Fruit fly (Drosophila melanogaster): ENCODE data around the gene CG14448.

The CG14448 gene

dm6 chr3L:22742945-22743582 lies 45.2 kb upstream of the CG14448 start (continued):
- TF ChIP-seq Sox102F (GFP tag; optimal IDR thresholded peaks at IDR 0.05) (peak; percentile 4), H15 (GFP tag; IDR thresholded peaks at IDR 0.05) (0 out of 3 replicates have a peak, but pooled peaks have one; percentile 18), hkb (optimal IDR thresholded peaks at IDR 0.05) (no peak), hkb (GFP tag; IDR thresholded peaks at IDR 0.05) (0 out of 2 replicates have a peak, but pooled peaks have one; percentile 39), ems (GFP tag; optimal IDR thresholded peaks at IDR 0.05) (no peak), Sox100B (GFP tag; optimal IDR thresholded peaks at IDR 0.05) (peak; percentile 21), danr (GFP tag; IDR thresholded peaks at IDR 0.05) (no peak), CG10366 (GFP tag; IDR thresholded peaks at IDR 0.05) (peak; percentile 11; the same call in 1 of the 2 replicates), trem (tag; optimal IDR thresholded peaks at IDR 0.05) (peak; percentile 11), CG9437 (GFP tag; optimal IDR thresholded peaks at IDR 0.05) (peak; percentile 35), CG6765 (GFP tag; optimal IDR thresholded peaks at IDR 0.05) (no peak), dmrt99B (tag; optimal IDR thresholded peaks at IDR 0.05) (peak; percentile 15), CG2712 (tag; optimal IDR thresholded peaks at IDR 0.05) (peak; percentile 36), phol (tag; optimal IDR thresholded peaks at IDR 0.05) (peak; percentile 38), CG16779 (GFP tag; IDR thresholded peaks at IDR 0.05) (no peak), nom (GFP tag; optimal IDR thresholded peaks at IDR 0.05) (no peak), Aef1 (GFP tag; IDR thresholded peaks at IDR 0.05) (no peak), CG4360 (GFP tag; IDR thresholded peaks at IDR 0.05) (peak; percentile 83), CG1647 (GFP tag; optimal IDR thresholded peaks at IDR 0.05) (no peak), gsb-n (tag; optimal IDR thresholded peaks at IDR 0.05) (no peak), CG11504 (tag; optimal IDR thresholded peaks at IDR 0.05) (peak; percentile 36), Bdp1 (GFP tag; optimal IDR thresholded peaks at IDR 0.05) (no peak), Xrp1 (GFP tag; IDR thresholded peaks at IDR 0.05) (0 out of 2 replicates have a peak, but pooled peaks have one; percentile 28), CG3726 (GFP tag; IDR thresholded peaks at IDR 0.05) (no peak), Meics (GFP tag; optimal IDR thresholded peaks at IDR 0.05) (peak; percentile 13), bsh (GFP tag; optimal IDR thresholded peaks at IDR 0.05) (peak in 1 of 2 experiments; percentile 29), ftz-f1 (GFP tag; optimal IDR thresholded peaks at IDR 0.05) (no peak), CG4424 (GFP tag; optimal IDR thresholded peaks at IDR 0.05) (peak; percentile 14), CHES-1-like (GFP tag; optimal IDR thresholded peaks at IDR 0.05) (no peak), D19A (tag; optimal IDR thresholded peaks at IDR 0.05) (peak; percentile 18), gem (tag; optimal IDR thresholded peaks at IDR 0.05) (peak; percentile 24), CG32532 (GFP tag; IDR thresholded peaks at IDR 0.05) (no peak), Stat92E (GFP tag; optimal IDR thresholded peaks at IDR 0.05) (no peak), ERR (GFP tag; optimal IDR thresholded peaks at IDR 0.05) (no peak), CG8388 (GFP tag; optimal IDR thresholded peaks at IDR 0.05) (peak; percentile 11), CG17829 (tag; optimal IDR thresholded peaks at IDR 0.05) (no peak), CG14710 (tag; optimal IDR thresholded peaks at IDR 0.05) (peak; percentile 12), wdn (GFP tag; IDR thresholded peaks at IDR 0.05) (no peak), CG11696 (GFP tag; IDR thresholded peaks at IDR 0.05) (no peak), CG7556 (GFP tag; optimal IDR thresholded peaks at IDR 0.05) (peak; percentile 22), Hr51 (GFP tag; optimal IDR thresholded peaks at IDR 0.05) (peak in 1 of 2 experiments; percentile 3), CG17361 (GFP tag; IDR thresholded peaks at IDR 0.05) (peak; percentile 60; the same call in 2 of the 3 replicates), gt (GFP tag; IDR thresholded peaks at IDR 0.05) (no peak), abd-A (tag; optimal IDR thresholded peaks at IDR 0.05) (no peak), CG17385 (GFP tag; optimal IDR thresholded peaks at IDR 0.05) (peak; percentile 83), pnt (GFP tag; optimal IDR thresholded peaks at IDR 0.05) (no peak), CG12391 (tag; optimal IDR thresholded peaks at IDR 0.05) (peak; percentile 2), oc (tag; optimal IDR thresholded peaks at IDR 0.05) (no peak), CG17359 (tag; optimal IDR thresholded peaks at IDR 0.05) (no peak), Deaf1 (tag; optimal IDR thresholded peaks at IDR 0.05) (no peak)

Measured in whole organism, embryonic.